Fruit fly (Drosophila melanogaster): Measurements from ENCODE around the gene Meics.

The Meics gene

dm6 chr3L:13957212-13957668, 7.3 kb downstream of the Meics start (continued):
- TF ChIP-seq jigr1 (GFP tag; IDR thresholded peaks at IDR 0.05) (peak; percentile 39; the same call in 1 of the 3 replicates), CG33557 (GFP tag; optimal IDR thresholded peaks at IDR 0.05) (peak; percentile 59), aop (GFP tag; IDR thresholded peaks at IDR 0.05) (no peak), Ets97D (GFP tag; optimal IDR thresholded peaks at IDR 0.05) (no peak), NC2α (GFP tag; optimal IDR thresholded peaks at IDR 0.05) (peak; percentile 18), CG16779 (GFP tag; IDR thresholded peaks at IDR 0.05) (no peak), D (optimal IDR thresholded peaks at IDR 0.05) (no peak), D (GFP tag; optimal IDR thresholded peaks at IDR 0.05) (peak; percentile 87), Gug (GFP tag; IDR thresholded peaks at IDR 0.05) (0 out of 4 replicates have a peak, but pooled peaks have one; percentile 11), HLH4C (GFP tag; IDR thresholded peaks at IDR 0.05; ENCODE audit: partially characterized antibody) (no peak), wor (GFP tag; IDR thresholded peaks at IDR 0.05) (peak; percentile 35), abd-A (tag; optimal IDR thresholded peaks at IDR 0.05) (no peak), salm (tag; optimal IDR thresholded peaks at IDR 0.05) (peak; percentile 43), CG14710 (tag; optimal IDR thresholded peaks at IDR 0.05) (peak; percentile 90), tin (GFP tag; optimal IDR thresholded peaks at IDR 0.05) (peak; percentile 63), nau (GFP tag; optimal IDR thresholded peaks at IDR 0.05) (peak; percentile 19), CG10431 (GFP tag; optimal IDR thresholded peaks at IDR 0.05) (no peak), en (GFP tag; optimal IDR thresholded peaks at IDR 0.05) (no peak), H15 (GFP tag; IDR thresholded peaks at IDR 0.05) (no peak), CG1647 (GFP tag; optimal IDR thresholded peaks at IDR 0.05) (no peak), Mad (GFP tag; optimal IDR thresholded peaks at IDR 0.05) (peak; percentile 39), Blimp-1 (GFP tag; optimal IDR thresholded peaks at IDR 0.05) (peak; percentile 82), lbe (GFP tag; optimal IDR thresholded peaks at IDR 0.05) (no peak), cato (GFP tag; optimal IDR thresholded peaks at IDR 0.05; ENCODE audit: borderline replicate concordance) (peak; percentile 19), sim (GFP tag; IDR thresholded peaks at IDR 0.05) (no peak), CG2889 (GFP tag; IDR thresholded peaks at IDR 0.05) (no peak), disco-r (GFP tag; optimal IDR thresholded peaks at IDR 0.05) (no peak), CG7928 (GFP tag; optimal IDR thresholded peaks at IDR 0.05) (no peak), Antp (GFP tag; optimal IDR thresholded peaks at IDR 0.05) (peak; percentile 21), HLH54F (GFP tag; optimal IDR thresholded peaks at IDR 0.05) (no peak), bigmax (GFP tag; optimal IDR thresholded peaks at IDR 0.05) (no peak), ken (GFP tag; IDR thresholded peaks at IDR 0.05) (no peak), CHES-1-like (GFP tag; optimal IDR thresholded peaks at IDR 0.05) (no peak), CG10366 (GFP tag; IDR thresholded peaks at IDR 0.05) (peak; percentile 51), Bgb (GFP tag; IDR thresholded peaks at IDR 0.05; ENCODE audit: partially characterized antibody) (no peak), wdn (GFP tag; IDR thresholded peaks at IDR 0.05) (0 out of 2 replicates have a peak, but pooled peaks have one; percentile 7), CG6683 (GFP tag; optimal IDR thresholded peaks at IDR 0.05) (peak; percentile 45), Meics (GFP tag; optimal IDR thresholded peaks at IDR 0.05) (peak; percentile 91), phol (tag; optimal IDR thresholded peaks at IDR 0.05) (peak; percentile 91), br (optimal IDR thresholded peaks at IDR 0.05) (no peak), Atf-2 (GFP tag; optimal IDR thresholded peaks at IDR 0.05) (peak; percentile 51), pb (GFP tag; optimal IDR thresholded peaks at IDR 0.05) (no peak), Six4 (GFP tag; optimal IDR thresholded peaks at IDR 0.05) (peak; percentile 59), Nf-YC (tag; optimal IDR thresholded peaks at IDR 0.05) (no peak), CG12155 (GFP tag; optimal IDR thresholded peaks at IDR 0.05) (peak; percentile 43), Hand (GFP tag; optimal IDR thresholded peaks at IDR 0.05) (no peak), CG12391 (tag; optimal IDR thresholded peaks at IDR 0.05) (peak; percentile 82), fd3F (GFP tag; optimal IDR thresholded peaks at IDR 0.05) (peak; percentile 15), CG8924 (tag; optimal IDR thresholded peaks at IDR 0.05) (peak; percentile 79), Sry-δ (GFP tag; optimal IDR thresholded peaks at IDR 0.05) (no peak), insv (GFP tag; optimal IDR thresholded peaks at IDR 0.05) (no peak), slbo (GFP tag; IDR thresholded peaks at IDR 0.05) (peak; percentile 25; the same call in 1 of the 2 replicates)

Data from whole organism, embryonic.